Fruit fly (Drosophila melanogaster): ENCODE measurements around the gene knrl.
A peak's percentile ranks its signal among the peaks of the same experiment; 100 is the strongest.

Gene knrl

dm6 chr3L:20612836-20613235 is 7.6 kb downstream of the knrl start (continued):
- TF ChIP-seq CG30431 (GFP tag; optimal IDR thresholded peaks at IDR 0.05) (no peak), HmgZ (tag; optimal IDR thresholded peaks at IDR 0.05) (no peak), Six4 (GFP tag; optimal IDR thresholded peaks at IDR 0.05) (no peak), Dek (tag; optimal IDR thresholded peaks at IDR 0.05) (no peak), Doc2 (GFP tag; IDR thresholded peaks at IDR 0.05) (no peak), cad (GFP tag; optimal IDR thresholded peaks at IDR 0.05) (no peak), org-1 (GFP tag; optimal IDR thresholded peaks at IDR 0.05) (no peak), CG7745 (tag; optimal IDR thresholded peaks at IDR 0.05) (no peak), bsh (GFP tag; optimal IDR thresholded peaks at IDR 0.05) (peak; percentile 41 to 64), fd64A (GFP tag; optimal IDR thresholded peaks at IDR 0.05) (no peak), CG30020 (tag; optimal IDR thresholded peaks at IDR 0.05) (no peak), ham (GFP tag; IDR thresholded peaks at IDR 0.05) (no peak), Dp (GFP tag; optimal IDR thresholded peaks at IDR 0.05) (no peak), CG11723 (GFP tag; optimal IDR thresholded peaks at IDR 0.05) (no peak), salm (tag; optimal IDR thresholded peaks at IDR 0.05) (no peak), CG12236 (GFP tag; optimal IDR thresholded peaks at IDR 0.05) (no peak), CG7928 (GFP tag; optimal IDR thresholded peaks at IDR 0.05) (no peak), CG9876 (GFP tag; optimal IDR thresholded peaks at IDR 0.05) (no peak), Hr3 (GFP tag; optimal IDR thresholded peaks at IDR 0.05) (no peak), ATbp (GFP tag; optimal IDR thresholded peaks at IDR 0.05) (peak; percentile 11), ttk (GFP tag; IDR thresholded peaks at IDR 0.05) (0 out of 2 replicates have a peak, but pooled peaks have one; percentile 24), CG32532 (GFP tag; IDR thresholded peaks at IDR 0.05) (no peak), CG10267 (tag; optimal IDR thresholded peaks at IDR 0.05) (peak; percentile 16), ash1 (GFP tag; optimal IDR thresholded peaks at IDR 0.05) (no peak), ERR (GFP tag; optimal IDR thresholded peaks at IDR 0.05) (no peak), Gug (GFP tag; IDR thresholded peaks at IDR 0.05) (no peak), Oli (tag; optimal IDR thresholded peaks at IDR 0.05) (peak; percentile 44), bbx (GFP tag; IDR thresholded peaks at IDR 0.05; ENCODE audit: partially characterized antibody) (no peak), Meics (GFP tag; optimal IDR thresholded peaks at IDR 0.05) (no peak), Ravus (GFP tag; IDR thresholded peaks at IDR 0.05) (no peak), Ets65A (GFP tag) (peak; percentile 82), tap (tag; optimal IDR thresholded peaks at IDR 0.05) (peak; percentile 43), CG9215 (GFP tag; IDR thresholded peaks at IDR 0.05) (no peak), trem (tag; optimal IDR thresholded peaks at IDR 0.05) (no peak), Chrac-16 (GFP tag; optimal IDR thresholded peaks at IDR 0.05) (peak; percentile 18), sr (GFP tag; IDR thresholded peaks at IDR 0.05) (no peak), CoRest (tag; optimal IDR thresholded peaks at IDR 0.05) (peak; percentile 35), knrl (GFP tag; IDR thresholded peaks at IDR 0.05; ENCODE audit: partially characterized antibody) (no peak), jumu (GFP tag; optimal IDR thresholded peaks at IDR 0.05) (no peak), CG30403 (GFP tag; optimal IDR thresholded peaks at IDR 0.05) (peak; percentile 10), CG4854 (GFP tag; optimal IDR thresholded peaks at IDR 0.05) (no peak), dpn (GFP tag; optimal IDR thresholded peaks at IDR 0.05) (no peak), HHEX (GFP tag; optimal IDR thresholded peaks at IDR 0.05) (no peak), nmo (GFP tag; optimal IDR thresholded peaks at IDR 0.05) (peak; percentile 54), sd (tag; optimal IDR thresholded peaks at IDR 0.05) (no peak), hb (GFP tag; IDR thresholded peaks at IDR 0.05; ENCODE audit: partially characterized antibody) (no peak), tx (GFP tag; optimal IDR thresholded peaks at IDR 0.05) (no peak), CG4820 (GFP tag; optimal IDR thresholded peaks at IDR 0.05) (peak; percentile 23), CG3407 (GFP tag; optimal IDR thresholded peaks at IDR 0.05) (peak; percentile 21), Nf-YB (GFP tag; optimal IDR thresholded peaks at IDR 0.05) (peak; percentile 30), danr (GFP tag; IDR thresholded peaks at IDR 0.05) (no peak), gsb-n (tag; optimal IDR thresholded peaks at IDR 0.05) (peak; percentile 16)

All from whole organism, embryonic.